Worm (Caenorhabditis elegans) whole organism, L1 larva: ENCODE results near the gene cyp-14A4.

Experiments used
- C34B4.2 ChIP-seq: sonication (generic microtip); optimal IDR thresholded peaks from 2 replicates; lab custom pipeline; 2017; ENCODE audit warnings: mild to moderate bottlenecking, missing genetic modification characterization, missing compliant biosample characterization
- F16B12.6 ChIP-seq: fragments of 150-350 bp; optimal IDR thresholded peaks from 2 replicates; lab custom pipeline; 2014; ENCODE audit warnings: missing biosample characterization, missing genetic modification characterization
- ces-1 ChIP-seq: fragments of 150-350 bp; optimal IDR thresholded peaks from 2 replicates; lab custom pipeline; 2014; ENCODE audit warnings: missing biosample characterization, missing genetic modification reagents, missing genetic modification characterization
- fkh-4 ChIP-seq: sonication (generic microtip); optimal IDR thresholded peaks from 2 replicates; lab custom pipeline; 2016; ENCODE audit warnings: missing compliant biosample characterization, missing genetic modification characterization, borderline replicate concordance
- lin-15B ChIP-seq: fragments of 150-350 bp; sonication (generic microtip); optimal IDR thresholded peaks from 3 replicates; lab custom pipeline; 2014; ENCODE audit warnings: missing biosample characterization, missing genetic modification characterization
- mep-1 ChIP-seq: fragments of 150-350 bp; optimal IDR thresholded peaks from 2 replicates; lab custom pipeline; 2014; ENCODE audit warnings: missing biosample characterization, missing genetic modification characterization
- nhr-237 ChIP-seq: fragments of 150-350 bp; optimal IDR thresholded peaks from 2 replicates; lab custom pipeline; 2014; ENCODE audit warnings: missing biosample characterization, missing genetic modification characterization
- nhr-28 ChIP-seq: fragments of 150-350 bp; optimal IDR thresholded peaks from 2 replicates; lab custom pipeline; 2014; ENCODE audit warnings: missing biosample characterization, missing genetic modification characterization
- pqm-1 ChIP-seq: sonication (generic microtip); optimal IDR thresholded peaks from 3 replicates; lab custom pipeline; 2017; ENCODE audit warnings: missing biosample characterization, missing genetic modification characterization
- snpc-4 ChIP-seq: fragments of 150-350 bp; optimal IDR thresholded peaks from 2 replicates; lab custom pipeline; 2014; ENCODE audit warnings: missing biosample characterization, missing genetic modification characterization
- unc-86 ChIP-seq: sonication (generic microtip); optimal IDR thresholded peaks from 2 replicates; lab custom pipeline; 2016; ENCODE audit warnings: missing genetic modification characterization, missing compliant biosample characterization

- no peak for TF ChIP-seq C34B4.2 (tag; lab: Kevin White, UChicago)
- TF ChIP-seq ces-1 (GFP tag; lab: Kevin White, UChicago) = no peak
- TF ChIP-seq fkh-4 (tag; lab: Kevin White, UChicago) = no peak
- TF ChIP-seq pqm-1 (tag; lab: Kevin White, UChicago) = no peak
- TF ChIP-seq nhr-237 (tag; lab: Kevin White, UChicago) = no peak
- TF ChIP-seq lin-15B (tag; lab: Kevin White, UChicago) = no peak
- no peak for TF ChIP-seq snpc-4
- TF ChIP-seq F16B12.6 (tag; lab: Kevin White, UChicago) = no peak
- TF ChIP-seq mep-1 (tag; lab: Kevin White, UChicago) = no peak
- TF ChIP-seq unc-86 (tag; lab: Kevin White, UChicago) = no peak
- no peak for TF ChIP-seq nhr-28 (tag; lab: Kevin White, UChicago)
These were observed 9.0 kb upstream of the cyp-14A4 start for ce11 chrX:13293023-13293422.
